Worm (Caenorhabditis elegans) whole organism, young adult: ENCODE measurements around the gene zim-2.

Source experiments
- F55B11.4 ChIP-seq: sonication (generic microtip); optimal IDR thresholded peaks from 2 replicates; lab custom pipeline; 2016; ENCODE audit warnings: missing compliant biosample characterization, missing genetic modification characterization, borderline replicate concordance; ENCODE audit not compliant: insufficient read depth
- K12H6.12 ChIP-seq: fragments of 200-800 bp; sonication (Bioruptor generic); optimal IDR thresholded peaks from 2 replicates; lab custom pipeline; 2018; ENCODE audit warnings: mild to moderate bottlenecking, missing genetic modification characterization, missing compliant biosample characterization
- ama-1 ChIP-seq, 3 experiments: fragments of 150-350 bp in 1 of 3; sonication (generic microtip) in 2 of 3; optimal IDR thresholded peaks; 2 replicates each; lab custom pipeline; 2014 to 2018; ENCODE audit warnings: missing biosample characterization in 2 of 3, missing genetic modification characterization in 2 of 3, missing genetic modification reagents in 2 of 3
- bed-2 ChIP-seq: fragments of 200-800 bp; sonication (Bioruptor generic); IDR thresholded peaks from 2 replicates; pipeline ENCODE4 v1.3.6; 2022; ENCODE audit warnings: missing genetic modification reagents, missing genetic modification characterization, missing compliant biosample characterization
- ccch-3 ChIP-seq: fragments of 200-800 bp; sonication (Bioruptor generic); optimal IDR thresholded peaks from 2 replicates; lab custom pipeline; 2018; ENCODE audit warnings: mild to moderate bottlenecking, missing genetic modification characterization, missing compliant biosample characterization
- cebp-2 ChIP-seq: fragments of 200-800 bp; sonication (Bioruptor generic); IDR thresholded peaks from 2 replicates; pipeline ENCODE4 v1.3.6; 2022; ENCODE audit warnings: missing genetic modification characterization, missing compliant biosample characterization
- ceh-27 ChIP-seq: fragments of 200-800 bp; sonication (Bioruptor generic); optimal IDR thresholded peaks from 2 replicates; lab custom pipeline; 2018; ENCODE audit warnings: mild to moderate bottlenecking, missing genetic modification characterization, moderate library complexity, missing compliant biosample characterization
- lin-26 ChIP-seq: fragments of 200-800 bp; sonication (Bioruptor generic); IDR thresholded peaks from 2 replicates; pipeline ENCODE4 v1.3.6; 2022; ENCODE audit warnings: missing genetic modification reagents, missing genetic modification characterization, missing compliant biosample characterization
- mcd-1 ChIP-seq: fragments of 200-800 bp; sonication (Bioruptor generic); IDR thresholded peaks from 2 replicates; pipeline ENCODE4 v1.3.6; 2022; ENCODE audit warnings: missing genetic modification reagents, missing genetic modification characterization, missing compliant biosample characterization
- unc-130 ChIP-seq: sonication (generic microtip); optimal IDR thresholded peaks from 2 replicates; lab custom pipeline; 2016; ENCODE audit warnings: missing genetic modification reagents, missing genetic modification characterization, missing compliant biosample characterization

DNA sequence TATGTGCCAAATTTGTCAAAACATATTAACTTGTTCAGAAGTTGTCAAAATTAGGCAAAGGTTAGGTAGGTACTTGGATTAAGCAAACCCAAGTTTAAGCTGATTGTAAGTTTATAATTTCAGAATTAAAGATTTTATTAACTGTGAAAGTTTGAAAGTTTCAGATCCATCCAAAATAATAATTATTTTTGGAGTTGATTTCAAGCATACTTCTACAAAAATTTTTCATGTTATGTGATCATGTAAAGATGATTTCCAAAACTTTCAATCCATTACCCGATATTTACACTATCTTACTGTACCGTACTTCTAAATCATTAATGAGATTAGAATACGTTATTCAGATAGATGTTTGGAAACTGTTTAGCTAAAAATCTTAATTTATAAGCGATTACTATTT lies 9.6 kb downstream of the zim-2 start:
- TF ChIP-seq unc-130 (no peak), K12H6.12 (tag; lab: Kevin White, UChicago) (no peak), ccch-3 (GFP tag; lab: Kevin White, UChicago) (no peak), F55B11.4 (tag; lab: Kevin White, UChicago) (no peak), bed-2 (no peak), ama-1 (optimal IDR thresholded peaks at IDR 0.05; lab: Kevin White, UChicago) (no peak), ama-1 (GFP tag; optimal IDR thresholded peaks at IDR 0.05; lab: Kevin White, UChicago) (no peak), cebp-2 (GFP tag; lab: Robert Waterston, UW) (no peak), mcd-1 (GFP tag; lab: Robert Waterston, UW) (no peak), lin-26 (GFP tag; lab: Robert Waterston, UW) (no peak), ceh-27 (GFP tag; lab: Kevin White, UChicago) (no peak)
